Worm (Caenorhabditis elegans) whole organism, mixed stage, embryonic: ENCODE results near the gene spp-28.

Source experiments
- elt-3 ChIP-seq: fragments of 150-350 bp; optimal IDR thresholded peaks from 2 replicates; lab custom pipeline; 2014; ENCODE audit warnings: missing biosample characterization, missing genetic modification characterization
- pha-4 ChIP-seq: fragments of 150-350 bp; optimal IDR thresholded peaks from 2 replicates; lab custom pipeline; 2018; ENCODE audit warnings: missing biosample characterization, missing genetic modification reagents, missing genetic modification characterization
- ztf-11 ChIP-seq: fragments of 150-350 bp; optimal IDR thresholded peaks from 2 replicates; lab custom pipeline; 2014; ENCODE audit warnings: missing biosample characterization, missing genetic modification characterization

DNA sequence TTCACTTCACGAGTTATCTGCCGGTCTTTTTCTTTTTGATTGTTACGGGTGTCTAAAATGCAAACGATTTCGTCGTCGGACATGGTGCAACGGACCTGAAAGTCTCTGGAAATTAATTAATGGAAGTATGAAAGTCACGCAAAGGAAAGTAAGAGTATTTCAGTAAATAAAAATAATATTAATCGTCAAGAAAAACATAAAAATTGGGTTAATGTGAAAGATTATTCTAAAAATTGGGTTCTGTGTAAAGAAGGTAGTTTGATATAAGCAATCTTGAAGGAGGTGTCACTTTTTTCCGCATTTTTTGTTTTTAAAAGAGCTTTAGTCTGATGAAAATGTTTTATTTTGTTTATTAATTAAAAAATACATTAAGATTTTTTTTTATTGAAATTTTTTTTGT is 32.8 kb downstream of the spp-28 start, which contains the start of gene C16C10.9:
- TF ChIP-seq elt-3 (tag; lab: Kevin White, UChicago) (no peak), ztf-11 (no peak), pha-4 (tag; lab: Kevin White, UChicago) (no peak)
